Worm (Caenorhabditis elegans): ENCODE results near the gene lab-2.

lab-2 gene

ce11 chrIII:7359037-7359548 lies 29.7 kb upstream of the lab-2 start, which contains the start of the genes eco-1 and hmgr-1 (continued):
- TF ChIP-seq ceh-82 (tag; optimal IDR thresholded peaks at IDR 0.05) (peak in 2 of 3 experiments; percentile 3 to 26), nhr-71 (tag; optimal IDR thresholded peaks at IDR 0.05) (peak; percentile 59), hpl-2 (GFP tag; optimal IDR thresholded peaks at IDR 0.05) (no peak), ztf-4 (tag; optimal IDR thresholded peaks at IDR 0.05) (no peak), nhr-90 (tag; optimal IDR thresholded peaks at IDR 0.05; ENCODE audit: poor library complexity) (peak; percentile 41), fos-1 (tag; optimal IDR thresholded peaks at IDR 0.05) (no peak), nhr-20 (tag; optimal IDR thresholded peaks at IDR 0.05) (no peak), ets-5 (GFP tag; IDR thresholded peaks at IDR 0.05) (no peak), nhr-47 (tag; optimal IDR thresholded peaks at IDR 0.05) (peak; percentile 50), nhr-12 (tag; optimal IDR thresholded peaks at IDR 0.05) (no peak), mab-9 (GFP tag; IDR thresholded peaks at IDR 0.05) (no peak), mep-1 (tag; optimal IDR thresholded peaks at IDR 0.05) (peak; percentile 52), nhr-237 (tag; optimal IDR thresholded peaks at IDR 0.05) (no peak), alr-1 (tag; optimal IDR thresholded peaks at IDR 0.05; ENCODE audit: borderline replicate concordance) (no peak), pax-3 (tag; optimal IDR thresholded peaks at IDR 0.05) (no peak), blmp-1 (tag; optimal IDR thresholded peaks at IDR 0.05) (no peak), vab-15 (tag; optimal IDR thresholded peaks at IDR 0.05) (no peak), unc-62 (GFP tag; optimal IDR thresholded peaks at IDR 0.05) (no peak), hlh-4 (tag; optimal IDR thresholded peaks at IDR 0.05) (no peak), C34B4.2 (tag; optimal IDR thresholded peaks at IDR 0.05) (no peak), lin-15B (tag; optimal IDR thresholded peaks at IDR 0.05) (peak; percentile 16), unc-130 (tag; optimal IDR thresholded peaks at IDR 0.05) (no peak), ces-1 (GFP tag; optimal IDR thresholded peaks at IDR 0.05) (no peak), nhr-28 (tag; optimal IDR thresholded peaks at IDR 0.05) (no peak), zip-4 (GFP tag; optimal IDR thresholded peaks at IDR 0.05) (peak; percentile 0), lin-14 (GFP tag; optimal IDR thresholded peaks at IDR 0.05) (no peak), lsy-2 (tag; optimal IDR thresholded peaks at IDR 0.05) (peak; percentile 55 to 62), grh-1 (GFP tag; IDR thresholded peaks at IDR 0.05) (no peak), dsc-1 (tag; optimal IDR thresholded peaks at IDR 0.05) (peak; percentile 28), F16B12.6 (tag; optimal IDR thresholded peaks at IDR 0.05) (peak; percentile 42)

ce11 chrIII:7358627-7359026 lies 29.2 kb upstream of the lab-2 start:
- peak; percentile 56 for TF ChIP-seq lin-14 (GFP tag; optimal IDR thresholded peaks at IDR 0.05)
- no peak for TF ChIP-seq fos-1 (tag; optimal IDR thresholded peaks at IDR 0.05)
- no peak for TF ChIP-seq lin-35 (GFP tag; optimal IDR thresholded peaks at IDR 0.05)
- TF ChIP-seq nhr-84 (tag; optimal IDR thresholded peaks at IDR 0.05): no peak
- no peak for TF ChIP-seq isw-1 (GFP tag; IDR thresholded peaks at IDR 0.05)
- TF ChIP-seq tbx-2 (tag; optimal IDR thresholded peaks at IDR 0.05): no peak
- no peak for TF ChIP-seq unc-86 (tag; optimal IDR thresholded peaks at IDR 0.05)
- TF ChIP-seq snpc-4 (tag; optimal IDR thresholded peaks at IDR 0.05): no peak
- TF ChIP-seq ets-5 (GFP tag; IDR thresholded peaks at IDR 0.05): no peak
- TF ChIP-seq ztf-11 (tag; optimal IDR thresholded peaks at IDR 0.05): no peak
- no peak for TF ChIP-seq fkh-4 (tag; optimal IDR thresholded peaks at IDR 0.05; ENCODE audit: borderline replicate concordance)
- TF ChIP-seq nhr-85 (tag): no peak
- no peak for TF ChIP-seq aly-2 (tag; optimal IDR thresholded peaks at IDR 0.05)
- TF ChIP-seq snu-23 (GFP tag; optimal IDR thresholded peaks at IDR 0.05): peak; percentile 17
- TF ChIP-seq elt-3 (tag; optimal IDR thresholded peaks at IDR 0.05): peak in 1 of 6 experiments; percentile 20
- TF ChIP-seq mef-2 (tag; optimal IDR thresholded peaks at IDR 0.05): no peak
- peak; percentile 58 for TF ChIP-seq nhr-20 (tag; optimal IDR thresholded peaks at IDR 0.05)
- no peak for TF ChIP-seq egl-13 (tag; optimal IDR thresholded peaks at IDR 0.05)
- no peak for TF ChIP-seq ceh-88 (GFP tag; IDR thresholded peaks at IDR 0.05)
- TF ChIP-seq blmp-1 (tag; optimal IDR thresholded peaks at IDR 0.05): no peak
- no peak for TF ChIP-seq sptf-1 (tag; optimal IDR thresholded peaks at IDR 0.05)
- no peak for TF ChIP-seq nhr-28 (tag; optimal IDR thresholded peaks at IDR 0.05)
- no peak for TF ChIP-seq ceh-82 (tag; optimal IDR thresholded peaks at IDR 0.05)
- no peak for TF ChIP-seq lir-3 (tag; optimal IDR thresholded peaks at IDR 0.05; ENCODE audit: poor library complexity)
- no peak for TF ChIP-seq fkh-8 (tag; optimal IDR thresholded peaks at IDR 0.05)
- no peak for TF ChIP-seq lin-15B (tag; optimal IDR thresholded peaks at IDR 0.05)
- no peak for TF ChIP-seq nhr-237 (tag; optimal IDR thresholded peaks at IDR 0.05)
- no peak for TF ChIP-seq pax-3 (tag; optimal IDR thresholded peaks at IDR 0.05)
